Worm (Caenorhabditis elegans) whole organism, L1 larva: ENCODE results near the gene suf-1.
A peak's percentile ranks its signal among the peaks of the same experiment; 100 is the strongest.

Experiments
- C16A3.4 ChIP-seq: fragments of 150-350 bp; optimal IDR thresholded peaks from 2 replicates; lab custom pipeline; 2014; ENCODE audit warnings: missing biosample characterization, missing genetic modification characterization
- F16B12.6 ChIP-seq: fragments of 150-350 bp; optimal IDR thresholded peaks from 2 replicates; lab custom pipeline; 2014; ENCODE audit warnings: missing biosample characterization, missing genetic modification characterization
- aly-2 ChIP-seq: fragments of 150-350 bp; optimal IDR thresholded peaks from 2 replicates; lab custom pipeline; 2014; ENCODE audit warnings: missing biosample characterization, missing genetic modification characterization
- ama-1 ChIP-seq: fragments of 150-350 bp; optimal IDR thresholded peaks from 2 replicates; lab custom pipeline; 2014
- blmp-1 ChIP-seq: fragments of 150-350 bp; optimal IDR thresholded peaks from 2 replicates; lab custom pipeline; 2014; ENCODE audit warnings: missing biosample characterization, missing genetic modification characterization
- ceh-82 ChIP-seq, 3 experiments: fragments of 150-350 bp in 1 of 3; sonication (generic microtip) in 2 of 3; optimal IDR thresholded peaks; 2 replicates each; lab custom pipeline; 2014 to 2017; ENCODE audit warnings: missing biosample characterization in 3 of 3, missing genetic modification characterization in 3 of 3
- ceh-88 ChIP-seq: fragments of 200-800 bp; sonication (Bioruptor generic); IDR thresholded peaks from 2 replicates; pipeline ENCODE4 v1.3.6; 2022; ENCODE audit warnings: missing genetic modification characterization, missing compliant biosample characterization
- ceh-90 ChIP-seq: sonication (generic microtip); optimal IDR thresholded peaks from 2 replicates; lab custom pipeline; 2016; ENCODE audit warnings: missing genetic modification characterization, missing compliant biosample characterization
- ces-1 ChIP-seq: fragments of 150-350 bp; optimal IDR thresholded peaks from 2 replicates; lab custom pipeline; 2014; ENCODE audit warnings: missing biosample characterization, missing genetic modification reagents, missing genetic modification characterization
- dpl-1 ChIP-seq, 3 experiments: fragments of 150-350 bp in 2 of 3; sonication (generic microtip) in 1 of 3; optimal IDR thresholded peaks; 2 replicates each; lab custom pipeline; 2014 to 2017; ENCODE audit warnings: missing biosample characterization in 3 of 3, missing genetic modification characterization in 3 of 3, missing genetic modification reagents in 3 of 3
- efl-1 ChIP-seq, 4 experiments: fragments of 150-350 bp; optimal IDR thresholded peaks in 3 of 4; peaks in 1 of 4; 1 replicate in 1 of 4; 2 replicates in 3 of 4; lab custom pipeline; 2014; ENCODE audit warnings: missing biosample characterization in 2 of 4, missing genetic modification characterization in 2 of 4, missing genetic modification reagents in 2 of 4
- elt-3 ChIP-seq, 6 experiments: fragments of 150-350 bp in 1 of 6; sonication (generic microtip); optimal IDR thresholded peaks; 2 replicates each; lab custom pipeline; 2017 to 2018; ENCODE audit warnings: missing biosample characterization in 6 of 6, missing genetic modification characterization in 6 of 6, inconsistent platforms in 1 of 6
- ets-5 ChIP-seq: fragments of 200-800 bp; sonication (Bioruptor generic); IDR thresholded peaks from 2 replicates; pipeline ENCODE4 v1.3.6; 2022; ENCODE audit warnings: missing genetic modification characterization, missing compliant biosample characterization
- fkh-4 ChIP-seq: sonication (generic microtip); optimal IDR thresholded peaks from 2 replicates; lab custom pipeline; 2016; ENCODE audit warnings: missing compliant biosample characterization, missing genetic modification characterization, borderline replicate concordance
- lin-13 ChIP-seq: fragments of 150-350 bp; optimal IDR thresholded peaks from 2 replicates; lab custom pipeline; 2014; ENCODE audit warnings: missing biosample characterization, missing genetic modification reagents, missing genetic modification characterization
- lin-14 ChIP-seq: fragments of 200-800 bp; sonication (Bioruptor generic); optimal IDR thresholded peaks from 2 replicates; lab custom pipeline; 2018; ENCODE audit warnings: mild to moderate bottlenecking, missing genetic modification characterization, moderate library complexity, missing compliant biosample characterization
- lin-35 ChIP-seq, 2 experiments: fragments of 150-350 bp; optimal IDR thresholded peaks; 2 replicates each; lab custom pipeline; 2014; ENCODE audit warnings: missing biosample characterization in 2 of 2, missing genetic modification characterization in 2 of 2, missing genetic modification reagents in 2 of 2
- lin-39 ChIP-seq: fragments of 150-350 bp; optimal IDR thresholded peaks from 2 replicates; lab custom pipeline; 2014; ENCODE audit warnings: missing biosample characterization, missing genetic modification reagents, missing genetic modification characterization
- lsy-2 ChIP-seq, 2 experiments: fragments of 150-350 bp; optimal IDR thresholded peaks; 2 replicates each; lab custom pipeline; 2014; ENCODE audit warnings: missing biosample characterization in 2 of 2, missing genetic modification characterization in 2 of 2
- mdl-1 ChIP-seq, 2 experiments: fragments of 150-350 bp; optimal IDR thresholded peaks; 2 replicates each; lab custom pipeline; 2014 to 2017; ENCODE audit warnings: missing biosample characterization in 2 of 2, missing genetic modification characterization in 2 of 2, inconsistent platforms in 1 of 2
- mef-2 ChIP-seq: fragments of 150-350 bp; optimal IDR thresholded peaks from 2 replicates; lab custom pipeline; 2014; ENCODE audit warnings: missing biosample characterization, missing genetic modification characterization
- mep-1 ChIP-seq: fragments of 150-350 bp; optimal IDR thresholded peaks from 2 replicates; lab custom pipeline; 2014; ENCODE audit warnings: missing biosample characterization, missing genetic modification characterization
- nhr-20 ChIP-seq: sonication (generic microtip); optimal IDR thresholded peaks from 2 replicates; lab custom pipeline; 2016; ENCODE audit warnings: mild to moderate bottlenecking, missing genetic modification characterization, missing compliant biosample characterization
- nhr-47 ChIP-seq: sonication (generic microtip); optimal IDR thresholded peaks from 2 replicates; lab custom pipeline; 2016; ENCODE audit warnings: mild to moderate bottlenecking, missing genetic modification characterization, moderate library complexity, missing compliant biosample characterization
- nhr-76 ChIP-seq: sonication (generic microtip); optimal IDR thresholded peaks from 2 replicates; lab custom pipeline; 2017; ENCODE audit warnings: missing biosample characterization, missing genetic modification characterization
- nhr-77 ChIP-seq: fragments of 150-350 bp; optimal IDR thresholded peaks from 2 replicates; lab custom pipeline; 2014; ENCODE audit warnings: missing biosample characterization, missing genetic modification characterization
- nhr-85 ChIP-seq: sonication (generic microtip); peaks from one replicate; lab custom pipeline; 2016; ENCODE audit warnings: missing genetic modification characterization, inconsistent platforms, missing compliant biosample characterization
- pqm-1 ChIP-seq: sonication (generic microtip); optimal IDR thresholded peaks from 3 replicates; lab custom pipeline; 2017; ENCODE audit warnings: missing biosample characterization, missing genetic modification characterization
- rnt-1 ChIP-seq: sonication (generic microtip); optimal IDR thresholded peaks from 2 replicates; lab custom pipeline; 2016; ENCODE audit warnings: mild to moderate bottlenecking, missing genetic modification characterization, moderate library complexity, missing compliant biosample characterization
- swsn-7 ChIP-seq: sonication (generic microtip); optimal IDR thresholded peaks from 2 replicates; lab custom pipeline; 2016; ENCODE audit warnings: missing genetic modification characterization, missing compliant biosample characterization
- tbx-2 ChIP-seq: sonication (generic microtip); optimal IDR thresholded peaks from 2 replicates; lab custom pipeline; 2016; ENCODE audit warnings: missing genetic modification characterization, missing compliant biosample characterization
- unc-98 ChIP-seq: fragments of 200-800 bp; sonication (Bioruptor generic); IDR thresholded peaks from 2 replicates; pipeline ENCODE4 v1.3.6; 2022; ENCODE audit warnings: missing genetic modification characterization, missing compliant biosample characterization
- ztf-4 ChIP-seq: fragments of 150-350 bp; optimal IDR thresholded peaks from 2 replicates; lab custom pipeline; 2014; ENCODE audit warnings: missing biosample characterization, missing genetic modification characterization

The suf-1 gene

ce11 chrII:8648843-8649242 is 45.2 kb downstream of the suf-1 start:
- TF ChIP-seq mdl-1 (tag; optimal IDR thresholded peaks at IDR 0.05; lab: Kevin White, UChicago) (no peak), ceh-82 (tag; optimal IDR thresholded peaks at IDR 0.05; lab: Kevin White, UChicago) (no peak), tbx-2 (tag; lab: Kevin White, UChicago) (no peak), ets-5 (GFP tag; lab: Robert Waterston, UW) (no peak), ces-1 (GFP tag; lab: Kevin White, UChicago) (no peak), lin-39 (tag; lab: Kevin White, UChicago) (no peak), ama-1 (lab: Kevin White, UChicago) (no peak), swsn-7 (no peak), aly-2 (no peak), lin-13 (GFP tag; lab: Kevin White, UChicago) (no peak), unc-98 (GFP tag; lab: Robert Waterston, UW) (no peak), fkh-4 (tag; lab: Kevin White, UChicago) (no peak), dpl-1 (GFP tag; optimal IDR thresholded peaks at IDR 0.05; lab: Kevin White, UChicago) (no peak), ceh-88 (GFP tag; lab: Robert Waterston, UW) (no peak), lsy-2 (tag; optimal IDR thresholded peaks at IDR 0.05; lab: Kevin White, UChicago) (no peak), mef-2 (tag; lab: Kevin White, UChicago) (no peak), pqm-1 (no peak), nhr-76 (tag; lab: Kevin White, UChicago) (no peak)

- no peak for TF ChIP-seq ceh-90 (tag; lab: Kevin White, UChicago)
- no peak for TF ChIP-seq ztf-4 (tag; lab: Kevin White, UChicago)
- TF ChIP-seq blmp-1 (tag; lab: Kevin White, UChicago), result no peak
- TF ChIP-seq nhr-20, result peak; percentile 58
- TF ChIP-seq lin-35 (GFP tag; optimal IDR thresholded peaks at IDR 0.05; lab: Kevin White, UChicago), result peak in 1 of 2 experiments; percentile 58
- TF ChIP-seq nhr-47 (tag; lab: Kevin White, UChicago), result no peak
- TF ChIP-seq nhr-85 (tag; lab: Kevin White, UChicago), result no peak
- TF ChIP-seq nhr-77 (tag; lab: Kevin White, UChicago), result no peak
- TF ChIP-seq efl-1 (optimal IDR thresholded peaks at IDR 0.05; lab: Kevin White, UChicago), result peak in 1 of 2 experiments; percentile 17
- TF ChIP-seq efl-1 (GFP tag; optimal IDR thresholded peaks at IDR 0.05 in 1 of 2; lab: Kevin White, UChicago), result peak in 1 of 2 experiments; percentile 92
- TF ChIP-seq C16A3.4, result peak; percentile 52
- TF ChIP-seq dpl-1 (GFP tag; optimal IDR thresholded peaks at IDR 0.05; lab: Kevin White, UChicago), result peak in 2 of 3 experiments; percentile 4 to 8
- peak; percentile 30 for TF ChIP-seq rnt-1 (tag; lab: Kevin White, UChicago)
- TF ChIP-seq elt-3 (tag; optimal IDR thresholded peaks at IDR 0.05; lab: Kevin White, UChicago), result peak in 2 of 6 experiments; percentile 44 to 91
- peak; percentile 72 for TF ChIP-seq lin-14 (GFP tag; lab: Kevin White, UChicago)
- peak; percentile 13 for TF ChIP-seq F16B12.6 (tag; lab: Kevin White, UChicago)
- peak; percentile 59 for TF ChIP-seq mep-1
Observed at ce11 chrII:8650644-8651159, 47.1 kb downstream of the suf-1 start, which contains the start of gene pyr-1. Gene pyr-1 (plus strand): TSS chrII:8651109.
